Fruit fly (Drosophila melanogaster) whole organism, embryonic: ENCODE measurements around the gene CG15144.

Experiments used
- Adf1 ChIP-seq: fragments of 200-800 bp; sonication (Bioruptor generic); IDR thresholded peaks from 2 replicates; pipeline ENCODE4 v1.3.6; 2022; ENCODE audit warnings: missing biosample characterization, missing genetic modification characterization
- Blimp-1 ChIP-seq: fragments of 200-800 bp; sonication (Bioruptor generic); optimal IDR thresholded peaks from 3 replicates; lab custom pipeline; 2018; ENCODE audit warnings: missing biosample characterization, missing genetic modification characterization, mild to moderate bottlenecking, moderate library complexity, missing genetic modification reagents
- CG11504 ChIP-seq: fragments of 200-800 bp; sonication (Bioruptor generic); optimal IDR thresholded peaks from 3 replicates; lab custom pipeline; 2019; ENCODE audit warnings: missing biosample characterization, mild to moderate bottlenecking, missing genetic modification characterization, moderate library complexity
- CG11560 ChIP-seq: fragments of 200-800 bp; sonication (Bioruptor generic); IDR thresholded peaks from 3 replicates; pipeline ENCODE4 v1.3.6; 2022; ENCODE audit warnings: missing biosample characterization, missing genetic modification characterization
- CG12942 ChIP-seq: fragments of 200-800 bp; sonication (Bioruptor generic); optimal IDR thresholded peaks from 3 replicates; lab custom pipeline; 2016; ENCODE audit warnings: missing biosample characterization, missing genetic modification characterization
- CG13894 ChIP-seq: fragments of 200-800 bp; sonication (Bioruptor generic); optimal IDR thresholded peaks from 3 replicates; lab custom pipeline; 2018; ENCODE audit warnings: missing biosample characterization, mild to moderate bottlenecking, missing genetic modification characterization, moderate library complexity
- CG17361 ChIP-seq: fragments of 200-800 bp; sonication (Bioruptor generic); IDR thresholded peaks from 3 replicates; pipeline ENCODE4 v1.3.6; 2022; ENCODE audit warnings: missing biosample characterization, missing genetic modification characterization
- CG18476 ChIP-seq: fragments of 200-800 bp; sonication (Bioruptor generic); optimal IDR thresholded peaks from 2 replicates; lab custom pipeline; 2016; ENCODE audit warnings: missing biosample characterization, mild to moderate bottlenecking, missing genetic modification characterization
- CG2678 ChIP-seq: fragments of 200-800 bp; sonication (Bioruptor generic); optimal IDR thresholded peaks from 3 replicates; lab custom pipeline; 2019; ENCODE audit warnings: missing biosample characterization, mild to moderate bottlenecking, missing genetic modification characterization, moderate library complexity
- CG30020 ChIP-seq: fragments of 200-800 bp; optimal IDR thresholded peaks from 2 replicates; lab custom pipeline; 2019; ENCODE audit warnings: missing biosample characterization, mild to moderate bottlenecking, missing genetic modification characterization, moderate library complexity
- CG30403 ChIP-seq: fragments of 200-800 bp; sonication (Bioruptor generic); optimal IDR thresholded peaks from 3 replicates; lab custom pipeline; 2016; ENCODE audit warnings: missing biosample characterization, missing genetic modification characterization
- CG31224 ChIP-seq: fragments of 200-800 bp; sonication (Bioruptor generic); IDR thresholded peaks from 2 replicates; pipeline ENCODE4 v1.3.6; 2022; ENCODE audit warnings: missing biosample characterization, missing genetic modification characterization
- CG7271 ChIP-seq: fragments of 200-800 bp; sonication (Bioruptor generic); optimal IDR thresholded peaks from 2 replicates; lab custom pipeline; 2018; ENCODE audit warnings: missing biosample characterization, mild to moderate bottlenecking, missing genetic modification characterization, moderate library complexity
- CG7372 ChIP-seq: fragments of 200-800 bp; sonication (Bioruptor generic); IDR thresholded peaks from 2 replicates; pipeline ENCODE4 v1.3.6; 2022; ENCODE audit warnings: missing biosample characterization, missing genetic modification characterization
- CG7963 ChIP-seq: fragments of 200-800 bp; sonication (Bioruptor generic); IDR thresholded peaks from 3 replicates; pipeline ENCODE4 v1.3.6; 2022; ENCODE audit warnings: missing biosample characterization, missing genetic modification characterization; ENCODE audit not compliant: partially characterized antibody
- CG8089 ChIP-seq: fragments of 200-800 bp; sonication (Bioruptor generic); optimal IDR thresholded peaks from 3 replicates; lab custom pipeline; 2016; ENCODE audit warnings: missing biosample characterization, missing genetic modification characterization
- CTCF ChIP-seq: fragments of 200-800 bp; sonication (Bioruptor generic); optimal IDR thresholded peaks from 2 replicates; lab custom pipeline; 2017; ENCODE audit warnings: missing biosample characterization, mild to moderate bottlenecking, missing genetic modification characterization, moderate library complexity
- CrebB ChIP-seq: fragments of 200-800 bp; sonication (Bioruptor generic); optimal IDR thresholded peaks from 3 replicates; lab custom pipeline; 2018; ENCODE audit warnings: missing biosample characterization, mild to moderate bottlenecking, missing genetic modification characterization
- Dll ChIP-seq: fragments of 200-800 bp; sonication (Bioruptor generic); IDR thresholded peaks from 4 replicates; pipeline ENCODE4 v1.3.6; 2022; ENCODE audit warnings: missing biosample characterization, missing genetic modification characterization; ENCODE audit not compliant: partially characterized antibody
- Doc2 ChIP-seq: fragments of 200-800 bp; sonication (Bioruptor generic); IDR thresholded peaks from 2 replicates; pipeline ENCODE4 v1.3.6; 2022; ENCODE audit warnings: missing biosample characterization, missing genetic modification characterization
- Elba2 ChIP-seq: fragments of 200-800 bp; sonication (Bioruptor generic); optimal IDR thresholded peaks from 3 replicates; lab custom pipeline; 2016; ENCODE audit warnings: missing biosample characterization, missing genetic modification characterization
- Hey ChIP-seq: fragments of 200-800 bp; sonication (Bioruptor generic); optimal IDR thresholded peaks from 3 replicates; lab custom pipeline; 2018; ENCODE audit warnings: missing biosample characterization, mild to moderate bottlenecking, missing genetic modification characterization
- Hr51 ChIP-seq, 2 experiments: fragments of 200-800 bp; sonication (Bioruptor generic); optimal IDR thresholded peaks; 2 replicates in 1 of 2; 3 replicates in 1 of 2; lab custom pipeline; 2016 to 2018; ENCODE audit warnings: missing biosample characterization in 2 of 2, missing genetic modification characterization in 2 of 2, mild to moderate bottlenecking in 1 of 2, moderate library complexity in 1 of 2
- Hsf ChIP-seq: fragments of 200-800 bp; sonication (Bioruptor generic); optimal IDR thresholded peaks from 3 replicates; lab custom pipeline; 2016; ENCODE audit warnings: missing biosample characterization, missing genetic modification characterization
- Jarid2 ChIP-seq: fragments of 200-800 bp; sonication (Bioruptor generic); optimal IDR thresholded peaks from 3 replicates; lab custom pipeline; 2017; ENCODE audit warnings: mild to moderate bottlenecking, missing biosample characterization, missing genetic modification reagents, missing genetic modification characterization
- Lpt ChIP-seq: fragments of >200 bp; optimal IDR thresholded peaks from 2 replicates; lab custom pipeline; 2018; ENCODE audit warnings: missing biosample characterization, missing genetic modification characterization
- Med ChIP-seq: fragments of 200-800 bp; sonication (Bioruptor generic); peaks from one replicate; lab custom pipeline; 2016; ENCODE audit warnings: missing biosample characterization, missing genetic modification characterization, mild to moderate bottlenecking, inconsistent platforms, moderate library complexity
- Myb ChIP-seq: fragments of 200-800 bp; sonication (Bioruptor generic); optimal IDR thresholded peaks from 2 replicates; lab custom pipeline; 2016; ENCODE audit warnings: missing biosample characterization, missing genetic modification characterization
- NK7.1 ChIP-seq: fragments of 200-800 bp; sonication (Bioruptor generic); optimal IDR thresholded peaks from 3 replicates; lab custom pipeline; 2016; ENCODE audit warnings: missing biosample characterization, missing genetic modification characterization
- Opbp ChIP-seq: fragments of 200-800 bp; sonication (Bioruptor generic); IDR thresholded peaks from 3 replicates; pipeline ENCODE4 v1.3.6; 2022; ENCODE audit warnings: missing biosample characterization, missing genetic modification characterization; ENCODE audit not compliant: partially characterized antibody
- Vsx1 ChIP-seq: fragments of 200-800 bp; sonication (Bioruptor generic); optimal IDR thresholded peaks from 2 replicates; lab custom pipeline; 2017; ENCODE audit warnings: missing biosample characterization, mild to moderate bottlenecking, missing genetic modification characterization, missing genetic modification reagents
- abd-A ChIP-seq: fragments of 200-800 bp; sonication (Bioruptor generic); optimal IDR thresholded peaks from 3 replicates; lab custom pipeline; 2019; ENCODE audit warnings: missing biosample characterization, mild to moderate bottlenecking, missing genetic modification characterization, moderate library complexity
- ato ChIP-seq: fragments of 200-800 bp; sonication (Bioruptor generic); IDR thresholded peaks from 2 replicates; pipeline ENCODE4 v1.3.6; 2022; ENCODE audit warnings: missing biosample characterization, missing genetic modification characterization; ENCODE audit not compliant: partially characterized antibody
- bigmax ChIP-seq: fragments of 200-800 bp; sonication (Bioruptor generic); optimal IDR thresholded peaks from 2 replicates; lab custom pipeline; 2018; ENCODE audit warnings: missing biosample characterization, mild to moderate bottlenecking, missing genetic modification characterization
- cg ChIP-seq: fragments of 200-800 bp; sonication (Bioruptor generic); optimal IDR thresholded peaks from 3 replicates; lab custom pipeline; 2019; ENCODE audit warnings: missing biosample characterization, mild to moderate bottlenecking, missing genetic modification characterization, moderate library complexity
- chif ChIP-seq, 2 experiments: fragments of 200-800 bp; sonication (Bioruptor generic); optimal IDR thresholded peaks; 3 replicates each; lab custom pipeline; 2016; ENCODE audit warnings: missing biosample characterization in 2 of 2, missing genetic modification characterization in 2 of 2
- chm ChIP-seq: fragments of 200-800 bp; sonication (Bioruptor generic); IDR thresholded peaks from 2 replicates; pipeline ENCODE4 v1.3.6; 2022; ENCODE audit warnings: missing biosample characterization, missing genetic modification characterization
- crol ChIP-seq: fragments of 200-800 bp; sonication (Bioruptor generic); IDR thresholded peaks from 2 replicates; pipeline ENCODE4 v1.3.6; 2022; ENCODE audit warnings: missing biosample characterization, missing genetic modification characterization
- gfzf ChIP-seq: fragments of 200-800 bp; sonication (Bioruptor generic); optimal IDR thresholded peaks from 2 replicates; lab custom pipeline; 2016; ENCODE audit warnings: missing biosample characterization, mild to moderate bottlenecking, missing genetic modification characterization, moderate library complexity
- kah ChIP-seq: fragments of 200-800 bp; sonication (Bioruptor generic); optimal IDR thresholded peaks from 2 replicates; lab custom pipeline; 2018; ENCODE audit warnings: missing biosample characterization, mild to moderate bottlenecking, missing genetic modification characterization
- lab ChIP-seq: fragments of 200-800 bp; sonication (Bioruptor generic); optimal IDR thresholded peaks from 3 replicates; lab custom pipeline; 2017; ENCODE audit warnings: missing biosample characterization, missing genetic modification characterization, mild to moderate bottlenecking, moderate library complexity, missing genetic modification reagents
- nerfin-1 ChIP-seq: fragments of 200-800 bp; sonication (Bioruptor generic); optimal IDR thresholded peaks from 3 replicates; lab custom pipeline; 2019; ENCODE audit warnings: missing biosample characterization, mild to moderate bottlenecking, missing genetic modification characterization, moderate library complexity
- oc ChIP-seq: fragments of 200-800 bp; sonication (Bioruptor generic); optimal IDR thresholded peaks from 2 replicates; lab custom pipeline; 2018; ENCODE audit warnings: missing biosample characterization, mild to moderate bottlenecking, missing genetic modification characterization, moderate library complexity
- odd ChIP-seq: fragments of 200-800 bp; sonication (Bioruptor generic); optimal IDR thresholded peaks from 2 replicates; lab custom pipeline; 2017; ENCODE audit warnings: missing biosample characterization, mild to moderate bottlenecking, missing genetic modification characterization
- pnt ChIP-seq: fragments of 200-800 bp; sonication (Bioruptor generic); optimal IDR thresholded peaks from 3 replicates; lab custom pipeline; 2016; ENCODE audit warnings: missing biosample characterization, missing genetic modification characterization
- pros ChIP-seq: fragments of 200-800 bp; sonication (Bioruptor generic); optimal IDR thresholded peaks from 3 replicates; lab custom pipeline; 2019; ENCODE audit warnings: missing biosample characterization, mild to moderate bottlenecking, missing genetic modification characterization, moderate library complexity
- pum ChIP-seq: fragments of 200-800 bp; sonication (Bioruptor generic); optimal IDR thresholded peaks from 2 replicates; lab custom pipeline; 2016; ENCODE audit warnings: missing biosample characterization, missing genetic modification characterization
- tll ChIP-seq, 2 experiments: fragments of 200-800 bp in 1 of 2; fragments of >200 bp in 1 of 2; sonication (Bioruptor generic) in 1 of 2; optimal IDR thresholded peaks; 2 replicates each; lab custom pipeline; 2017 to 2019; ENCODE audit warnings: missing biosample characterization in 2 of 2, missing genetic modification characterization in 2 of 2, mild to moderate bottlenecking in 1 of 2, moderate library complexity in 1 of 2
- yki ChIP-seq: fragments of >200 bp; optimal IDR thresholded peaks from 3 replicates; lab custom pipeline; 2018

CG15144 gene

dm6 chr2L:17560125-17561019 is 31.4 kb upstream of the CG15144 start (continued):
- TF ChIP-seq CG11504 (tag; lab: Kevin White, UChicago) (peak; percentile 56), CG11560 (no peak), CG7963 (GFP tag; lab: Robert Waterston, UW) (no peak), CTCF (GFP tag; lab: Kevin White, UChicago) (no peak), pum (GFP tag; lab: Kevin White, UChicago) (no peak), Jarid2 (GFP tag; lab: Kevin White, UChicago) (peak; percentile 0), Med (GFP tag; lab: Kevin White, UChicago) (peak; percentile 77), CG17361 (GFP tag; lab: Robert Waterston, UW) (no peak), Myb (GFP tag; lab: Kevin White, UChicago) (no peak), pnt (GFP tag; lab: Kevin White, UChicago) (no peak), Vsx1 (GFP tag; lab: Kevin White, UChicago) (no peak), CG30403 (GFP tag; lab: Kevin White, UChicago) (no peak), CG30020 (tag; lab: Kevin White, UChicago) (no peak), CG7271 (tag; lab: Kevin White, UChicago) (no peak), odd (no peak), CG7372 (GFP tag; lab: Robert Waterston, UW) (no peak), cg (GFP tag; lab: Kevin White, UChicago) (peak; percentile 77), abd-A (tag; lab: Kevin White, UChicago) (peak; percentile 97), chif (GFP tag; optimal IDR thresholded peaks at IDR 0.05; lab: Kevin White, UChicago) (no peak), Hsf (GFP tag; lab: Kevin White, UChicago) (no peak), gfzf (GFP tag; lab: Kevin White, UChicago) (no peak), yki (lab: Kevin White, UChicago) (no peak), Doc2 (GFP tag; lab: Robert Waterston, UW) (no peak), Hr51 (GFP tag; optimal IDR thresholded peaks at IDR 0.05; lab: Kevin White, UChicago) (peak in 1 of 2 experiments; percentile 13), Adf1 (peak; percentile 96), Blimp-1 (GFP tag; lab: Kevin White, UChicago) (no peak), CG31224 (GFP tag; lab: Robert Waterston, UW) (no peak), CG2678 (no peak), chm (GFP tag; lab: Robert Waterston, UW) (peak; percentile 82; the same call in 1 of the 2 replicates), CG13894 (tag; lab: Kevin White, UChicago) (peak; percentile 39), Opbp (GFP tag; lab: Robert Waterston, UW) (no peak), Dll (GFP tag; lab: Robert Waterston, UW) (no peak), Hey (tag; lab: Kevin White, UChicago) (peak; percentile 19), lab (peak; percentile 18), CrebB (tag; lab: Kevin White, UChicago) (no peak), oc (peak; percentile 10), bigmax (GFP tag; lab: Kevin White, UChicago) (no peak), nerfin-1 (peak; percentile 71), Lpt (GFP tag; lab: Kevin White, UChicago) (no peak), kah (no peak), Elba2 (GFP tag; lab: Kevin White, UChicago) (no peak), CG18476 (GFP tag; lab: Kevin White, UChicago) (no peak), CG12942 (GFP tag; lab: Kevin White, UChicago) (no peak), CG8089 (GFP tag; lab: Kevin White, UChicago) (no peak), tll (GFP tag; optimal IDR thresholded peaks at IDR 0.05; lab: Kevin White, UChicago) (no peak), crol (peak; percentile 27; the same call in 1 of the 2 replicates), NK7.1 (GFP tag; lab: Kevin White, UChicago) (no peak), pros (GFP tag; lab: Kevin White, UChicago) (peak; percentile 30), ato (no peak)
